Worm (Caenorhabditis elegans): ENCODE measurements around the gene H13N06.2.

Gene H13N06.2

DNA sequence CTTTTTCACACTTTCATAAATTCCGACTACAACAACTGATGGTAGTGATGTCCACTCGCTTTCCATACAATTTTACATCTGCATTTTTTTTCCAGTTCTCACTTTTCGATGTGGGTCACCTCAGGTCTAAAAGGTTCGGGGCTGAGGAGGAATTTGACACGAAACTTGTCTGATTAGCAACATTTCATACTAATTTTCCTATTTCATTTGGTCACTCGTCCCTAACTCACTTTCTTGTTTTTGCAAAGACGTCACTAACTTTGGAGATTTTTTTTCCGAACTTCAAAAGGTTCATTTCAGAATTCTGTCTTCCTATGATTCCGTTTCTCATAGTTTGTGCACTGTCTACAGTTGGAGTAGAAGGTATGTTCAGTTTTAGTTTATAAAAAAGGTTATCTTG is at the start of gene H13N06.2:
Gene H13N06.2 (plus strand): TSS at position 301 of the 400 bp plus-strand sequence.
- TF ChIP-seq mab-5 (tag; optimal IDR thresholded peaks at IDR 0.05) (no peak), dmd-4 (tag; optimal IDR thresholded peaks at IDR 0.05) (no peak), skn-1 (tag; optimal IDR thresholded peaks at IDR 0.05) (no peak), mbf-1 (tag; optimal IDR thresholded peaks at IDR 0.05) (no peak), ztf-11 (tag; optimal IDR thresholded peaks at IDR 0.05) (no peak), nhr-237 (tag; optimal IDR thresholded peaks at IDR 0.05) (no peak)

DNA sequence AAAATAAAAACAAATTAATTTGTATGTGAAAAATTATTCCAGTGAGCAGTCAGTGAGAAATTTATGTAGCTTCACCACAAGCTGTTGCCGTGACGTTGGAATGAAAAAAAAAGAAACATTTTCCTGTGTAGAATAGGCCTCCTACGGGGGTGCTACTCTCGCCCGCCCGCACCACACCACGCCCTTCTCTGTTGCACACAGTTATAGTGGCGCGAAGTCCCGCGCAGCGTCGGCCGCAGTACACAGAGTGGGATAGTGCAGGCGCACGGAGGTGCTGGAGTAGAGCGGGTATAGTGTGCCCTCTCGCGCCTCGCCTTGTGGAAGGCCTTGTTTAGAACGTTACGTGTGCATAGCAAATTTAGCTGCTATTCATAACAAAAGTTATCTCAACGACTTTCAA is 49.1 kb upstream of the H13N06.2 start:
- peak; percentile 89 for TF ChIP-seq snpc-4 (tag; optimal IDR thresholded peaks at IDR 0.05)
- TF ChIP-seq nhr-23 (tag; optimal IDR thresholded peaks at IDR 0.05) = no peak
- no peak for TF ChIP-seq skn-1 (tag; optimal IDR thresholded peaks at IDR 0.05)
- no peak for TF ChIP-seq mdl-1 (tag; optimal IDR thresholded peaks at IDR 0.05)

DNA sequence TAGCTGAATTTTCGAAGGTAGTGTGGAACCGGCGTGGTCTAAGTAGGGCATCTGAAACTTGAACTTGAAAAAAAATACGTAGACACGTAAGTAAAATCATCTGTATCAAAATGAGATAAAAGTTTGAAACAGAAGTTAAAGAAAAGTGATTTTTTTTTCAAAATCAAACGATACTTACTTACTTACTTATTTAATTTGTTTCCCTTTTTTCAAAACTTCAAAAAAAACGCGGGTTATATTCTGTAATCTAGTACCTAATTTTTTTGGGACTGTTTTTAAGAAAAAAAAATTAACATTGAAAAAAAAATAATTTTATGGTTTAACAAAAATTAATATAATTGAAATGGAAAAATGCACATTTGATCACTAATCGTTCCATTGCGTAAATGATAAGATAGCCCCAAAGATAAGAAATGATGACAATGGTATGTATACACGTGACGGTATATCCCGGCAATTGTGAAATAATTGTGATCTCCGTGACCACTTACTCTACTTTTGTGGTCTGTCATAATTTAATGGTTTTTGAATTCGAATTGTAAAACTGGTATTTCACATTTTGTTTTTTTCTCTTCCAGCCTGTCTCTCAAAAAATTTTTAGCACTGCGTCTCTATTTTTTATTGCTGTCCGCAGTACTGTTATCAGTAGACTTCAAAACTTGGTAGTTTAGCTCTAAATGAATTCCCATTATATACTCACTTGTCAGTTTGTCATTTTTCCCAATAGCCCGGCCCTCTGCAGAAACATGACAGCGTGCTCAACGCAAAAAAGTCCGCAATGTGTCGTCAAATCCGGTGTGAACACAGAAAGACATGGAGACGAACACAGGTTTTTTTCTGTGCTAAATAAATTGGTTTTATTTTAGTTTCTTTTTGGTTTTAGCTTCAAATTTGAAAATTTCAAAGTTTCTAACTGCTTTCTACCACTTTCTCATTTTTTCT is 46.9 kb upstream of the H13N06.2 start, which contains the start of gene mocs-1:
Gene mocs-1 (minus strand): TSS at position 51 of the 942 bp plus-strand sequence.
- no peak for TF ChIP-seq nhr-77 (tag; optimal IDR thresholded peaks at IDR 0.05)
- TF ChIP-seq sma-9 (GFP tag; optimal IDR thresholded peaks at IDR 0.05) = peak; percentile 24
- no peak for TF ChIP-seq sma-9 (tag; optimal IDR thresholded peaks at IDR 0.05)
- TF ChIP-seq fos-1 (tag; optimal IDR thresholded peaks at IDR 0.05) = peak; percentile 61
- TF ChIP-seq skn-1 (tag; optimal IDR thresholded peaks at IDR 0.05) = peak; percentile 87
- no peak for TF ChIP-seq mab-5 (tag; optimal IDR thresholded peaks at IDR 0.05)
- TF ChIP-seq ztf-1 (GFP tag; conservative IDR thresholded peaks at IDR 0.05) = no peak
- peak; percentile 16 for TF ChIP-seq C34F6.9 (tag; optimal IDR thresholded peaks at IDR 0.05)
- TF ChIP-seq nhr-25 (tag; optimal IDR thresholded peaks at IDR 0.05) = no peak
- peak; percentile 36 for TF ChIP-seq unc-55 (GFP tag; optimal IDR thresholded peaks at IDR 0.05)

DNA sequence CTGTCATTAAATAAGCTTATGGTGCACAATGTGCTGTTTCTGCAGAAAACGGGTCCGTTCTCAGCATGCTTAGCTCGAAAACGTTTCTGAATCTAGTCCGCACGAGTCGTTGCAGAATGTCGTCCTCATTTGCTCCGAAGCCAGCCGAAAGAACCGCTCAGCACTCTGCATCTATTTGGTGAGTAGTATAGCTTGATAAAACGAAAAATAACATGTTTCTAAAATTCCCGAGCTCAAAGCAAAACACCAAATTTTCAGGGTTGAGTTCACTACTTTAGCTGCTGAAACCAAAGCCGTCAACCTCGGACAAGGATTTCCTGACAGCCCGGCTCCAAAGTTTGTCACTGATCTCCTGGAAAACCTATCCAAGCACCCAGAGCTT is 46.2 kb upstream of the H13N06.2 start, which contains the start of gene nkat-3:
Gene nkat-3 (plus strand): TSS at position 46 of the 382 bp plus-strand sequence.
- TF ChIP-seq blmp-1 (tag; optimal IDR thresholded peaks at IDR 0.05; ENCODE audit: insufficient read depth) = no peak
- no peak for TF ChIP-seq nhr-6 (tag; optimal IDR thresholded peaks at IDR 0.05)
- no peak for TF ChIP-seq ceh-82 (tag; optimal IDR thresholded peaks at IDR 0.05)
- no peak for TF ChIP-seq nhr-21 (tag; optimal IDR thresholded peaks at IDR 0.05)
- no peak for TF ChIP-seq elt-3 (tag; optimal IDR thresholded peaks at IDR 0.05)
- no peak for TF ChIP-seq mdl-1 (tag; optimal IDR thresholded peaks at IDR 0.05)
- no peak for TF ChIP-seq nhr-11 (tag; optimal IDR thresholded peaks at IDR 0.05)
- TF ChIP-seq mbf-1 (tag; optimal IDR thresholded peaks at IDR 0.05) = no peak
- no peak for TF ChIP-seq elt-1 (tag; optimal IDR thresholded peaks at IDR 0.05)
- no peak for TF ChIP-seq peb-1 (tag; optimal IDR thresholded peaks at IDR 0.05)
- TF ChIP-seq nhr-77 (tag; optimal IDR thresholded peaks at IDR 0.05) = no peak
- no peak for TF ChIP-seq dmd-4 (tag; optimal IDR thresholded peaks at IDR 0.05)
- TF ChIP-seq ztf-4 (tag; optimal IDR thresholded peaks at IDR 0.05) = no peak
- TF ChIP-seq alr-1 (tag; optimal IDR thresholded peaks at IDR 0.05) = no peak
- no peak for TF ChIP-seq lin-39 (tag; optimal IDR thresholded peaks at IDR 0.05)
- no peak for TF ChIP-seq ama-1 (optimal IDR thresholded peaks at IDR 0.05)

DNA sequence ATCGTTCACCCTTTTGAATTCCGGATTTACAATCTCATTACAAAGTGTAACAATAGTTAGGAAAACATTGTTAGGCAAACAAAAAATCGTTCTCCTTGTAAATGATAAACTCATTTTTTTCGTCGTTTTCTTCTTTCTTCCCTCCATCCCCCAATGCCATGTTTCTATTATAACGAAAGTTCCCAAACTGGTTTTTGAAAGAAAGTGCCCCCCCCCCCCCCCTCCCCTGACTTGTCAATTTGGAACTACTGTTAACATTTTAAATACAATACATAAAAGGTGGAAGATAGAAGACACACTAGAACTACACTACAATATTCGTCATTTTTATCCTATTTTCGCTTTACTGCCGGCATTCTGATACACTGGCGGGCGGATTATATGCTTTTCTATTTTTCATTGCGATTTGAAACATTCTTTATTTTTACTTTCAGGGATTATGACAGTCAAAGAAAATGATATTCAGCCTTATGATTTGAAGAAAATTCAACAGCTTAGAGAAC is 41.6 kb upstream of the H13N06.2 start, which contains the start of gene R03A10.5:
Gene R03A10.5 (plus strand): TSS at position 431 of the 503 bp plus-strand sequence.
- TF ChIP-seq sma-3 (GFP tag; optimal IDR thresholded peaks at IDR 0.05) (no peak), ztf-1 (GFP tag; conservative IDR thresholded peaks at IDR 0.05) (no peak), lin-39 (tag; optimal IDR thresholded peaks at IDR 0.05) (no peak), mab-5 (tag; optimal IDR thresholded peaks at IDR 0.05) (no peak), gmeb-1 (tag; optimal IDR thresholded peaks at IDR 0.05) (no peak), R02D3.7 (tag; optimal IDR thresholded peaks at IDR 0.05) (no peak), unc-62 (GFP tag; optimal IDR thresholded peaks at IDR 0.05) (no peak), elt-1 (tag; optimal IDR thresholded peaks at IDR 0.05) (no peak), nhr-10 (tag; optimal IDR thresholded peaks at IDR 0.05) (no peak), unc-39 (tag; optimal IDR thresholded peaks at IDR 0.05) (no peak), peb-1 (tag; optimal IDR thresholded peaks at IDR 0.05) (no peak), egl-27 (tag; optimal IDR thresholded peaks at IDR 0.05) (no peak), mdl-1 (tag; optimal IDR thresholded peaks at IDR 0.05) (no peak), alr-1 (tag; optimal IDR thresholded peaks at IDR 0.05) (no peak), fos-1 (tag; optimal IDR thresholded peaks at IDR 0.05) (no peak), mbf-1 (tag; optimal IDR thresholded peaks at IDR 0.05) (no peak), nhr-129 (tag; optimal IDR thresholded peaks at IDR 0.05) (no peak), ztf-11 (tag; optimal IDR thresholded peaks at IDR 0.05) (no peak)
